Fruit fly (Drosophila melanogaster) whole organism, embryonic: Measurements from ENCODE around the gene Ndfip.
A peak's percentile ranks its signal among the peaks of the same experiment; 100 is the strongest.

ENCODE experiments used
- Atf6 ChIP-seq: fragments of 200-800 bp; sonication (Bioruptor generic); IDR thresholded peaks from 2 replicates; pipeline ENCODE4 v1.3.6; 2022; ENCODE audit warnings: missing biosample characterization, missing genetic modification characterization
- B-H1 ChIP-seq: fragments of 200-800 bp; sonication (Bioruptor generic); IDR thresholded peaks from 3 replicates; pipeline ENCODE4 v1.3.6; 2022; ENCODE audit warnings: missing biosample characterization, missing genetic modification characterization
- B-H2 ChIP-seq: fragments of 200-800 bp; sonication (Bioruptor generic); optimal IDR thresholded peaks from 2 replicates; lab custom pipeline; 2018; ENCODE audit warnings: missing biosample characterization, mild to moderate bottlenecking, missing genetic modification characterization
- CG10431 ChIP-seq: fragments of 200-800 bp; sonication (Bioruptor generic); optimal IDR thresholded peaks from 3 replicates; lab custom pipeline; 2018; ENCODE audit warnings: missing biosample characterization, mild to moderate bottlenecking, missing genetic modification characterization
- CG11085 ChIP-seq: fragments of 200-800 bp; sonication (Bioruptor generic); IDR thresholded peaks from 2 replicates; pipeline ENCODE4 v1.3.6; 2022; ENCODE audit warnings: missing biosample characterization, missing genetic modification characterization
- CG11504 ChIP-seq: fragments of 200-800 bp; sonication (Bioruptor generic); optimal IDR thresholded peaks from 3 replicates; lab custom pipeline; 2019; ENCODE audit warnings: missing biosample characterization, mild to moderate bottlenecking, missing genetic modification characterization, moderate library complexity
- CG12942 ChIP-seq: fragments of 200-800 bp; sonication (Bioruptor generic); optimal IDR thresholded peaks from 3 replicates; lab custom pipeline; 2016; ENCODE audit warnings: missing biosample characterization, missing genetic modification characterization
- CG16779 ChIP-seq: fragments of 200-800 bp; sonication (Bioruptor generic); IDR thresholded peaks from 2 replicates; pipeline ENCODE4 v1.3.6; 2022; ENCODE audit warnings: missing biosample characterization, missing genetic modification characterization
- CG2120 ChIP-seq: fragments of 200-800 bp; sonication (Bioruptor generic); optimal IDR thresholded peaks from 3 replicates; lab custom pipeline; 2016; ENCODE audit warnings: missing biosample characterization, missing genetic modification characterization
- CG2202 ChIP-seq: fragments of 200-800 bp; sonication (Bioruptor generic); optimal IDR thresholded peaks from 2 replicates; lab custom pipeline; 2018; ENCODE audit warnings: missing biosample characterization, mild to moderate bottlenecking, missing genetic modification characterization
- CG33213 ChIP-seq: fragments of 200-800 bp; sonication (Bioruptor generic); optimal IDR thresholded peaks from 3 replicates; lab custom pipeline; 2016; ENCODE audit warnings: missing biosample characterization, missing genetic modification characterization
- CG4424 ChIP-seq: fragments of 200-800 bp; sonication (Bioruptor generic); optimal IDR thresholded peaks from 3 replicates; lab custom pipeline; 2016; ENCODE audit warnings: missing biosample characterization, missing genetic modification characterization
- CG6272 ChIP-seq: fragments of 200-800 bp; sonication (Bioruptor generic); IDR thresholded peaks from 2 replicates; pipeline ENCODE4 v1.3.6; 2022; ENCODE audit warnings: missing biosample characterization, missing genetic modification characterization
- CG8290 ChIP-seq, 3 experiments: fragments of 200-800 bp; sonication (Bioruptor generic); optimal IDR thresholded peaks; 2 replicates each; lab custom pipeline; 2016 to 2019; ENCODE audit warnings: missing biosample characterization in 3 of 3, missing genetic modification characterization in 3 of 3, mild to moderate bottlenecking in 2 of 3, moderate library complexity in 1 of 3
- CG8359 ChIP-seq: fragments of 200-800 bp; sonication (Bioruptor generic); optimal IDR thresholded peaks from 2 replicates; lab custom pipeline; 2017; ENCODE audit warnings: missing biosample characterization, mild to moderate bottlenecking, missing genetic modification characterization, borderline replicate concordance
- CG8765 ChIP-seq: fragments of 200-800 bp; sonication (Bioruptor generic); IDR thresholded peaks from 2 replicates; pipeline ENCODE4 v1.3.6; 2022; ENCODE audit warnings: missing biosample characterization, missing genetic modification characterization
- CG9437 ChIP-seq: fragments of 200-800 bp; sonication (Bioruptor generic); optimal IDR thresholded peaks from 2 replicates; lab custom pipeline; 2018; ENCODE audit warnings: missing biosample characterization, mild to moderate bottlenecking, missing genetic modification characterization
- Dfd ChIP-seq, 2 experiments: fragments of >200 bp; optimal IDR thresholded peaks; 2 replicates each; lab custom pipeline; 2017; ENCODE audit warnings: missing biosample characterization in 2 of 2, missing genetic modification characterization in 2 of 2
- Eip74EF ChIP-seq, 2 experiments: fragments of 200-800 bp in 1 of 2; fragments of >200 bp in 1 of 2; sonication (Bioruptor generic) in 1 of 2; optimal IDR thresholded peaks; 2 replicates each; lab custom pipeline; 2017 to 2019; ENCODE audit warnings: missing biosample characterization in 2 of 2, missing genetic modification characterization in 2 of 2, mild to moderate bottlenecking in 1 of 2, moderate library complexity in 1 of 2
- Gug ChIP-seq: fragments of 200-800 bp; sonication (Bioruptor generic); IDR thresholded peaks from 4 replicates; pipeline ENCODE4 v1.3.6; 2022; ENCODE audit warnings: missing biosample characterization, missing genetic modification characterization
- HHEX ChIP-seq: fragments of 200-800 bp; sonication (Bioruptor generic); optimal IDR thresholded peaks from 3 replicates; lab custom pipeline; 2017; ENCODE audit warnings: missing biosample characterization, mild to moderate bottlenecking, missing genetic modification characterization, missing genetic modification reagents
- HmgD ChIP-seq: fragments of 200-800 bp; sonication (Bioruptor generic); optimal IDR thresholded peaks from 3 replicates; lab custom pipeline; 2016; ENCODE audit warnings: missing biosample characterization, missing genetic modification characterization
- Hr51 ChIP-seq, 2 experiments: fragments of 200-800 bp; sonication (Bioruptor generic); optimal IDR thresholded peaks; 2 replicates in 1 of 2; 3 replicates in 1 of 2; lab custom pipeline; 2016 to 2018; ENCODE audit warnings: missing biosample characterization in 2 of 2, missing genetic modification characterization in 2 of 2, mild to moderate bottlenecking in 1 of 2, moderate library complexity in 1 of 2
- Kr ChIP-seq: fragments of 200-800 bp; sonication (Bioruptor generic); optimal IDR thresholded peaks from 2 replicates; lab custom pipeline; 2017; ENCODE audit warnings: missing biosample characterization, mild to moderate bottlenecking, missing genetic modification characterization
- Mad ChIP-seq: fragments of 200-800 bp; sonication (Bioruptor generic); optimal IDR thresholded peaks from 2 replicates; lab custom pipeline; 2016; ENCODE audit warnings: missing biosample characterization, missing genetic modification characterization
- NC2α ChIP-seq: fragments of 200-800 bp; sonication (Bioruptor generic); optimal IDR thresholded peaks from 2 replicates; lab custom pipeline; 2016; ENCODE audit warnings: missing biosample characterization, missing genetic modification characterization
- NFAT ChIP-seq: fragments of 200-800 bp; sonication (Bioruptor generic); IDR thresholded peaks from 2 replicates; pipeline ENCODE4 v1.3.6; 2022; ENCODE audit warnings: missing biosample characterization, missing genetic modification characterization
- Optix ChIP-seq: fragments of 200-800 bp; sonication (Bioruptor generic); IDR thresholded peaks from 3 replicates; pipeline ENCODE4 v1.3.6; 2022; ENCODE audit warnings: missing biosample characterization, missing genetic modification characterization
- Tbp ChIP-seq: fragments of >200 bp; optimal IDR thresholded peaks from 2 replicates; lab custom pipeline; 2018; ENCODE audit warnings: missing biosample characterization, missing genetic modification characterization
- Usf ChIP-seq: fragments of 200-800 bp; sonication (Bioruptor generic); optimal IDR thresholded peaks from 2 replicates; lab custom pipeline; 2017; ENCODE audit warnings: missing genotype, missing biosample characterization, missing genetic modification characterization
- Xrp1 ChIP-seq: fragments of 200-800 bp; sonication (Bioruptor generic); IDR thresholded peaks from 2 replicates; pipeline ENCODE4 v1.3.6; 2022; ENCODE audit warnings: missing biosample characterization, missing genetic modification characterization
- ac ChIP-seq: fragments of 200-800 bp; sonication (Bioruptor generic); optimal IDR thresholded peaks from 3 replicates; lab custom pipeline; 2017; ENCODE audit warnings: missing biosample characterization, mild to moderate bottlenecking, missing genetic modification characterization
- bbx ChIP-seq: fragments of 200-800 bp; sonication (Bioruptor generic); IDR thresholded peaks from 2 replicates; pipeline ENCODE4 v1.3.6; 2022; ENCODE audit warnings: missing biosample characterization, missing genetic modification characterization; ENCODE audit not compliant: partially characterized antibody
- cad ChIP-seq: fragments of >200 bp; optimal IDR thresholded peaks from 2 replicates; lab custom pipeline; 2017; ENCODE audit warnings: missing biosample characterization, missing genetic modification characterization
- corto ChIP-seq: fragments of 200-800 bp; sonication (Bioruptor generic); optimal IDR thresholded peaks from 2 replicates; lab custom pipeline; 2016; ENCODE audit warnings: missing biosample characterization, mild to moderate bottlenecking, missing genetic modification characterization, moderate library complexity
- croc ChIP-seq: fragments of 200-800 bp; sonication (Bioruptor generic); conservative IDR thresholded peaks from 3 replicates; pipeline ENCODE4 v1.3.6; 2022; ENCODE audit warnings: missing biosample characterization, missing genetic modification characterization
- dpn ChIP-seq, 2 experiments: fragments of 200-800 bp; sonication (Bioruptor generic); optimal IDR thresholded peaks; 3 replicates each; lab custom pipeline; 2016; ENCODE audit warnings: missing biosample characterization in 2 of 2, missing genetic modification characterization in 2 of 2
- hb ChIP-seq: fragments of 200-800 bp; sonication (Bioruptor generic); IDR thresholded peaks from 3 replicates; pipeline ENCODE4 v1.3.6; 2022; ENCODE audit warnings: missing biosample characterization, missing genetic modification characterization; ENCODE audit not compliant: partially characterized antibody
- klu ChIP-seq: fragments of 200-800 bp; sonication (Bioruptor generic); IDR thresholded peaks from 2 replicates; pipeline ENCODE4 v1.3.6; 2022; ENCODE audit warnings: missing biosample characterization, missing genetic modification characterization
- mam ChIP-seq: fragments of 200-800 bp; sonication (Bioruptor generic); optimal IDR thresholded peaks from 3 replicates; lab custom pipeline; 2016; ENCODE audit warnings: missing biosample characterization, missing genetic modification characterization
- odd ChIP-seq: fragments of 200-800 bp; sonication (Bioruptor generic); optimal IDR thresholded peaks from 2 replicates; lab custom pipeline; 2017; ENCODE audit warnings: missing biosample characterization, mild to moderate bottlenecking, missing genetic modification characterization
- pita ChIP-seq: fragments of 200-800 bp; sonication (Bioruptor generic); optimal IDR thresholded peaks from 2 replicates; lab custom pipeline; 2017; ENCODE audit warnings: missing biosample characterization, mild to moderate bottlenecking, missing genetic modification characterization
- pnt ChIP-seq: fragments of 200-800 bp; sonication (Bioruptor generic); optimal IDR thresholded peaks from 3 replicates; lab custom pipeline; 2016; ENCODE audit warnings: missing biosample characterization, missing genetic modification characterization
- pros ChIP-seq: fragments of 200-800 bp; sonication (Bioruptor generic); optimal IDR thresholded peaks from 3 replicates; lab custom pipeline; 2019; ENCODE audit warnings: missing biosample characterization, mild to moderate bottlenecking, missing genetic modification characterization, moderate library complexity
- repo ChIP-seq: fragments of 200-800 bp; sonication (Bioruptor generic); optimal IDR thresholded peaks from 2 replicates; lab custom pipeline; 2016; ENCODE audit warnings: missing biosample characterization, missing genetic modification characterization
- sr ChIP-seq: fragments of 200-800 bp; sonication (Bioruptor generic); IDR thresholded peaks from 3 replicates; pipeline ENCODE4 v1.3.6; 2022; ENCODE audit warnings: missing biosample characterization, missing genetic modification characterization
- tin ChIP-seq: fragments of 200-800 bp; sonication (Bioruptor generic); optimal IDR thresholded peaks from 3 replicates; lab custom pipeline; 2016; ENCODE audit warnings: missing biosample characterization, missing genetic modification characterization
- vfl ChIP-seq: fragments of 200-800 bp; sonication (Bioruptor generic); optimal IDR thresholded peaks from 2 replicates; lab custom pipeline; 2016; ENCODE audit warnings: missing biosample characterization, missing genetic modification characterization
- vnd ChIP-seq: fragments of 200-800 bp; sonication (Bioruptor generic); IDR thresholded peaks from 3 replicates; pipeline ENCODE4 v1.3.6; 2022; ENCODE audit warnings: missing biosample characterization, missing genetic modification characterization; ENCODE audit not compliant: partially characterized antibody
- z ChIP-seq: fragments of 200-800 bp; sonication (Bioruptor generic); IDR thresholded peaks from 3 replicates; pipeline ENCODE4 v1.3.6; 2022; ENCODE audit warnings: missing biosample characterization, missing genetic modification characterization
- zfh2 ChIP-seq: fragments of 200-800 bp; sonication (Bioruptor generic); optimal IDR thresholded peaks from 2 replicates; lab custom pipeline; 2016; ENCODE audit warnings: missing biosample characterization, missing genetic modification characterization

Ndfip gene

DNA sequence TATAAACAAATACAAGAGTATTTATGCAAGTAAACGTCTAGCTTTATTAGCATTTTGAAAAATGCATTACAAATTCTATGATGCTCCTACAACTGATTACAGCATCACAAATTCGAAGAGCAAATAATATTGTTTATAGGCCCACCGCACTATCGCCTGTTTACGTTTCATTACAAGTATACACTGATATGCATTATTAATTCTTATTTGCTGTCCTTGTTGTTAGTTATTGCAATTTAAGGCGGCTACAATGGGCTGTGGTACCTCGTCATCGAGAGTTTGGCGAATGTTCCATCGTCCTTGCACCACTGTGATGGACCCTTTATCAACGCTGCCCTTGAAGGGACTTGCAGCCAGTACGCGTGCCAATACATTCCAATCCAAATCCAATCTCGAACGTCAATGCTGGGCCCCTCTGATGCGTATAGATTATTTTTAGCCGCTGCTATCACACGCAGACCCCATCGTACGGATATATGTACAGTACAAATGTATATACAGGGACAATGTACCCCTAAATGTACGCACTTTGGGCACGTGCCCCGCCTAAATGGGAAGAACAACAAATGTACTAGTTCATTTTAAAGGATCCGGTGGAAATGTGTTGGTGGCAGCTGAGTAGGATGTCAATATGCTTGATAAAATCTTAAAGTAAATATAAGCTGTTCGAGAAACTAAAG, 2.8 kb upstream of the Ndfip start (continued):
- no peak for TF ChIP-seq odd (GFP tag; lab: Kevin White, UChicago)
- TF ChIP-seq CG8359: peak; percentile 29
- TF ChIP-seq pros: no peak
- no peak for TF ChIP-seq CG10431 (GFP tag; lab: Kevin White, UChicago)
- TF ChIP-seq CG9437 (GFP tag; lab: Kevin White, UChicago): no peak
- TF ChIP-seq B-H1 (GFP tag; lab: Robert Waterston, UW): no peak
- no peak for TF ChIP-seq croc (GFP tag; lab: Robert Waterston, UW)
- TF ChIP-seq CG2202: no peak
- TF ChIP-seq pnt (GFP tag; lab: Kevin White, UChicago): no peak
- TF ChIP-seq dpn (GFP tag; optimal IDR thresholded peaks at IDR 0.05; lab: Kevin White, UChicago): no peak
- no peak for TF ChIP-seq CG12942 (GFP tag; lab: Kevin White, UChicago)
- no peak for TF ChIP-seq corto (GFP tag; lab: Kevin White, UChicago)
- no peak for TF ChIP-seq cad
- TF ChIP-seq vfl: no peak
- TF ChIP-seq Optix (GFP tag; lab: Robert Waterston, UW): no peak
- no peak for TF ChIP-seq repo
- TF ChIP-seq pita (GFP tag; lab: Kevin White, UChicago): no peak
- no peak for TF ChIP-seq Mad (GFP tag; lab: Kevin White, UChicago)
- TF ChIP-seq CG8765 (GFP tag; lab: Robert Waterston, UW): no peak
- TF ChIP-seq CG2120 (GFP tag; lab: Kevin White, UChicago): no peak
- TF ChIP-seq ac (GFP tag; lab: Kevin White, UChicago): peak; percentile 17
- no peak for TF ChIP-seq CG16779
- no peak for TF ChIP-seq CG4424 (GFP tag; lab: Kevin White, UChicago)
- no peak for TF ChIP-seq Atf6
- no peak for TF ChIP-seq sr
- TF ChIP-seq mam (GFP tag; lab: Kevin White, UChicago): no peak
- TF ChIP-seq Xrp1: peak; percentile 52
- no peak for TF ChIP-seq B-H2 (GFP tag; lab: Kevin White, UChicago)
- TF ChIP-seq Gug (GFP tag; lab: Robert Waterston, UW): no peak
- no peak for TF ChIP-seq NC2α (GFP tag; lab: Kevin White, UChicago)
- TF ChIP-seq CG6272 (GFP tag; lab: Robert Waterston, UW): no peak
- TF ChIP-seq Tbp: no peak
- TF ChIP-seq CG8290 (GFP tag; optimal IDR thresholded peaks at IDR 0.05; lab: Kevin White, UChicago): no peak
- TF ChIP-seq CG8290 (tag; optimal IDR thresholded peaks at IDR 0.05; lab: Kevin White, UChicago): peak in 1 of 2 experiments; percentile 7
- no peak for TF ChIP-seq CG11085
- TF ChIP-seq Usf: no peak
- TF ChIP-seq CG11504 (tag; lab: Kevin White, UChicago): peak; percentile 3
- TF ChIP-seq Dfd (GFP tag; optimal IDR thresholded peaks at IDR 0.05; lab: Kevin White, UChicago): no peak
- TF ChIP-seq Kr (GFP tag; lab: Kevin White, UChicago): no peak
- no peak for TF ChIP-seq HmgD (GFP tag; lab: Kevin White, UChicago)
- TF ChIP-seq klu: no peak
- no peak for TF ChIP-seq Eip74EF (GFP tag; optimal IDR thresholded peaks at IDR 0.05; lab: Kevin White, UChicago)
- TF ChIP-seq HHEX: peak; percentile 27
- no peak for TF ChIP-seq zfh2
- no peak for TF ChIP-seq tin
- no peak for TF ChIP-seq CG33213 (GFP tag; lab: Kevin White, UChicago)
- 0 out of 2 replicates have a peak, but pooled peaks have one; percentile 43 for TF ChIP-seq NFAT
- no peak for TF ChIP-seq Hr51 (GFP tag; optimal IDR thresholded peaks at IDR 0.05; lab: Kevin White, UChicago)
- TF ChIP-seq z (GFP tag; lab: Robert Waterston, UW): no peak
- TF ChIP-seq hb: no peak
- TF ChIP-seq vnd: no peak
- no peak for TF ChIP-seq bbx
